Worm (Caenorhabditis elegans): ENCODE results near the gene Y71H10B.1.

DNA sequence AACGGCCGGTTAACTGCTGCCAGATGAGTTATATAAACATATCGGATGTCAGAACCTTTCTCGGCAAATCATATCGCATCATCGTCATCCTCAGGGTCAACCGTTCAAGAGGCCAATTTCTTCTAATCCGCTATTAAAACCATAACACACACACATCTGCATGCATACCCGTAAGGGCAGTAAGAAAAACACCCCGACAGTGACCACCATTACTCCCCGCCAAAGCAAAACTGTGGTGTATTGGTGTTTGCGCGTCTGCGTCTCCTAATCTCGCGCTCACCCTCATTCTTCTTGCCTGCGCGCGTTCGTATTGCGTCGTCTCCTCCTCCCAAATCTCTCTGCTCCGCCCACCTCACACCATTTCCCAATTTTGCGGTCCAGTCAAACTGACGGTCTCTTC, 46.6 kb downstream of the Y71H10B.1 start:
- no peak for TF ChIP-seq nfyb-1 (GFP tag; IDR thresholded peaks at IDR 0.05)
- no peak for TF ChIP-seq ztf-3 (GFP tag; optimal IDR thresholded peaks at IDR 0.05)
- no peak for TF ChIP-seq unc-130 (GFP tag; optimal IDR thresholded peaks at IDR 0.05)
- TF ChIP-seq ama-1 (optimal IDR thresholded peaks at IDR 0.05): no peak
- no peak for TF ChIP-seq ama-1 (GFP tag; optimal IDR thresholded peaks at IDR 0.05)
- TF ChIP-seq madf-6 (GFP tag; IDR thresholded peaks at IDR 0.05): peak; percentile 17; the same call in 1 of the 2 replicates
- no peak for TF ChIP-seq pbrm-1 (GFP tag; IDR thresholded peaks at IDR 0.05)
- TF ChIP-seq bed-2 (GFP tag; IDR thresholded peaks at IDR 0.05): no peak
- TF ChIP-seq snpc-4 (GFP tag; optimal IDR thresholded peaks at IDR 0.05): no peak
- TF ChIP-seq snpc-4 (tag; optimal IDR thresholded peaks at IDR 0.05): no peak
- no peak for TF ChIP-seq snpc-3.4 (tag; optimal IDR thresholded peaks at IDR 0.05)
- no peak for TF ChIP-seq Y67H2A.10 (GFP tag; conservative IDR thresholded peaks at IDR 0.05)
- TF ChIP-seq ccch-3 (GFP tag; optimal IDR thresholded peaks at IDR 0.05): no peak
- no peak for TF ChIP-seq F55B11.4 (tag; optimal IDR thresholded peaks at IDR 0.05; ENCODE audit: borderline replicate concordance, insufficient read depth)
- no peak for TF ChIP-seq ceh-58 (GFP tag; IDR thresholded peaks at IDR 0.05)
